Fruit fly (Drosophila melanogaster): ENCODE data around the gene T48.

dm6 chr3R:26896260-26896659, 14.7 kb downstream of the T48 start:
- TF ChIP-seq CTCF (optimal IDR thresholded peaks at IDR 0.05) (no peak), CG8478 (optimal IDR thresholded peaks at IDR 0.05) (no peak)

Measured in S2 (cell line).